Fruit fly (Drosophila melanogaster) whole organism, adult: Measurements from ENCODE around the gene CG11122.

ENCODE experiments used
- CG11617 ChIP-seq: fragments of 200-800 bp; sonication (Bioruptor generic); optimal IDR thresholded peaks from 2 replicates; lab custom pipeline; 2017; ENCODE audit warnings: mild to moderate bottlenecking, missing biosample characterization, missing genetic modification reagents, missing genetic modification characterization
- CG12768 ChIP-seq: fragments of 200-800 bp; sonication (Bioruptor generic); optimal IDR thresholded peaks from 2 replicates; lab custom pipeline; 2017; ENCODE audit warnings: missing biosample characterization, missing genetic modification characterization, mild to moderate bottlenecking, moderate library complexity, missing genetic modification reagents
- CG14711 ChIP-seq: fragments of 200-800 bp; sonication (Bioruptor generic); optimal IDR thresholded peaks from 2 replicates; lab custom pipeline; 2018; ENCODE audit warnings: missing biosample characterization, mild to moderate bottlenecking, missing genetic modification characterization, moderate library complexity
- CG1620 ChIP-seq: fragments of 200-800 bp; sonication (Bioruptor generic); optimal IDR thresholded peaks from 2 replicates; lab custom pipeline; 2016; ENCODE audit warnings: missing biosample characterization, missing genetic modification characterization
- CG33017 ChIP-seq: fragments of 200-800 bp; sonication (Bioruptor generic); optimal IDR thresholded peaks from 2 replicates; lab custom pipeline; 2018; ENCODE audit warnings: missing biosample characterization, mild to moderate bottlenecking, missing genetic modification characterization, moderate library complexity
- CG5204 ChIP-seq: fragments of 200-800 bp; sonication (Bioruptor generic); optimal IDR thresholded peaks from 2 replicates; lab custom pipeline; 2016; ENCODE audit warnings: missing biosample characterization, missing genetic modification characterization
- CG7045 ChIP-seq: fragments of 200-800 bp; sonication (Bioruptor generic); optimal IDR thresholded peaks from 2 replicates; lab custom pipeline; 2017; ENCODE audit warnings: missing biosample characterization, mild to moderate bottlenecking, missing genetic modification characterization
- CG7101 ChIP-seq: fragments of 200-800 bp; sonication (Bioruptor generic); optimal IDR thresholded peaks from 2 replicates; lab custom pipeline; 2018; ENCODE audit warnings: missing biosample characterization, mild to moderate bottlenecking, missing genetic modification characterization, moderate library complexity
- Clk ChIP-seq: fragments of 200-800 bp; sonication (Bioruptor generic); optimal IDR thresholded peaks from 2 replicates; lab custom pipeline; 2017; ENCODE audit warnings: missing biosample characterization, missing genetic modification characterization
- Crg-1 ChIP-seq: fragments of 200-800 bp; sonication (Bioruptor generic); optimal IDR thresholded peaks from 2 replicates; lab custom pipeline; 2016; ENCODE audit warnings: missing biosample characterization, missing genetic modification characterization
- Hr96 ChIP-seq: fragments of 200-800 bp; sonication (Bioruptor generic); optimal IDR thresholded peaks from 2 replicates; lab custom pipeline; 2016; ENCODE audit warnings: missing biosample characterization, missing genetic modification characterization
- Mnt ChIP-seq: fragments of 200-800 bp; sonication (Bioruptor generic); optimal IDR thresholded peaks from 2 replicates; lab custom pipeline; 2016; ENCODE audit warnings: missing biosample characterization, mild to moderate bottlenecking, missing genetic modification characterization
- bab1 ChIP-seq: fragments of 200-800 bp; sonication (Bioruptor generic); optimal IDR thresholded peaks from 3 replicates; lab custom pipeline; 2019; ENCODE audit warnings: missing biosample characterization, mild to moderate bottlenecking, missing genetic modification characterization, moderate library complexity
- cic ChIP-seq: fragments of 200-800 bp; sonication (Bioruptor generic); optimal IDR thresholded peaks from 2 replicates; lab custom pipeline; 2017; ENCODE audit warnings: missing biosample characterization, mild to moderate bottlenecking, missing genetic modification characterization, moderate library complexity
- cnc ChIP-seq, 2 experiments: fragments of >200 bp; optimal IDR thresholded peaks; 2 replicates each; lab custom pipeline; 2017
- kay ChIP-seq: fragments of 200-800 bp; sonication (Bioruptor generic); peaks from one replicate; lab custom pipeline; 2016; ENCODE audit warnings: missing biosample characterization, missing genetic modification characterization, borderline replicate concordance
- ovo ChIP-seq: fragments of 200-800 bp; sonication (Bioruptor generic); optimal IDR thresholded peaks from 2 replicates; lab custom pipeline; 2016; ENCODE audit warnings: missing biosample characterization, missing genetic modification characterization
- pad ChIP-seq: fragments of 200-800 bp; sonication (Bioruptor generic); optimal IDR thresholded peaks from 3 replicates; lab custom pipeline; 2017; ENCODE audit warnings: missing biosample characterization, missing genetic modification characterization, mild to moderate bottlenecking, moderate library complexity, missing genetic modification reagents
- tj ChIP-seq: fragments of 200-800 bp; sonication (Bioruptor generic); optimal IDR thresholded peaks from 3 replicates; lab custom pipeline; 2017; ENCODE audit warnings: missing biosample characterization, mild to moderate bottlenecking, missing genetic modification characterization, moderate library complexity
- toe ChIP-seq: fragments of 200-800 bp; sonication (Bioruptor generic); optimal IDR thresholded peaks from 2 replicates; lab custom pipeline; 2016; ENCODE audit warnings: missing biosample characterization, missing genetic modification characterization

The CG11122 gene

DNA sequence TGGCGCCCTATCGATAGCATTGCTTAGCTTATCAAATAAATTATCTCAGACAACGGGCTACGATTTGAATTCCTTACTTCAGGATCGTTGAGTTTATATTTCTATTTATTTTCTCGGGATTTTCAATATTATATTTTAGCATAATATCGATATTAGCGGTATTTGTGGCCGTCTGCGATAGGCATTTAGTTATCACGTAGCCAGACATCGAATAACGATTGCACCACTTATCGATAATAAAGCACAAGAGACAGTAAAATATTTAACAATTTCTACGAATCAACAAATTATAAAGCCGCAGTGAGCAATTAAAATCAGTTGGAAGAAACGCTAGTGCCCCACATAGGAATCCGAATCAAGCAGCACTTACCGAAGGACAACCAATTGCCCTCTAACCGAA is 34.4 kb downstream of the CG11122 start, which contains the start of gene CG2076:
Gene CG2076, plus strand, starts transcription at position 50 of the 400 bp plus-strand sequence.
- peak; percentile 16 for TF ChIP-seq tj (GFP tag; lab: Kevin White, UChicago)
- TF ChIP-seq Hr96 (GFP tag; lab: Kevin White, UChicago): no peak
- no peak for TF ChIP-seq toe

dm6 chrX:11088778-11089340 is 35.7 kb downstream of the CG11122 start, which contains the start of gene Vago:
Gene Vago, plus strand, starts transcription at chrX:11089290.
- TF ChIP-seq kay (GFP tag; lab: Kevin White, UChicago) (peak; percentile 5), Mnt (peak; percentile 11), pad (GFP tag; lab: Kevin White, UChicago) (peak; percentile 31), CG33017 (tag; lab: Kevin White, UChicago) (peak; percentile 33), Clk (no peak), CG11617 (peak; percentile 29), ovo (no peak), Hr96 (GFP tag; lab: Kevin White, UChicago) (peak; percentile 41), CG12768 (GFP tag; lab: Kevin White, UChicago) (peak; percentile 17), CG14711 (tag; lab: Kevin White, UChicago) (peak; percentile 46), CG7101 (tag; lab: Kevin White, UChicago) (peak; percentile 70)

dm6 chrX:11087384-11087783 is 37.1 kb downstream of the CG11122 start:
- peak; percentile 1 for TF ChIP-seq CG7101 (tag; lab: Kevin White, UChicago)
- TF ChIP-seq CG5204: no peak
- TF ChIP-seq ovo: peak; percentile 11
- peak; percentile 45 for TF ChIP-seq tj (GFP tag; lab: Kevin White, UChicago)
- peak; percentile 51 for TF ChIP-seq Hr96 (GFP tag; lab: Kevin White, UChicago)
- peak; percentile 12 for TF ChIP-seq pad (GFP tag; lab: Kevin White, UChicago)
- TF ChIP-seq CG14711 (tag; lab: Kevin White, UChicago): no peak
- peak; percentile 48 for TF ChIP-seq CG11617
- no peak for TF ChIP-seq kay (GFP tag; lab: Kevin White, UChicago)
- no peak for TF ChIP-seq CG33017 (tag; lab: Kevin White, UChicago)
- TF ChIP-seq CG12768 (GFP tag; lab: Kevin White, UChicago): no peak
- no peak for TF ChIP-seq CG1620 (GFP tag; lab: Kevin White, UChicago)
- no peak for TF ChIP-seq toe
- TF ChIP-seq Crg-1 (GFP tag; lab: Kevin White, UChicago): no peak
- peak; percentile 30 for TF ChIP-seq Mnt
- peak; percentile 55 for TF ChIP-seq bab1 (GFP tag; lab: Kevin White, UChicago)

DNA sequence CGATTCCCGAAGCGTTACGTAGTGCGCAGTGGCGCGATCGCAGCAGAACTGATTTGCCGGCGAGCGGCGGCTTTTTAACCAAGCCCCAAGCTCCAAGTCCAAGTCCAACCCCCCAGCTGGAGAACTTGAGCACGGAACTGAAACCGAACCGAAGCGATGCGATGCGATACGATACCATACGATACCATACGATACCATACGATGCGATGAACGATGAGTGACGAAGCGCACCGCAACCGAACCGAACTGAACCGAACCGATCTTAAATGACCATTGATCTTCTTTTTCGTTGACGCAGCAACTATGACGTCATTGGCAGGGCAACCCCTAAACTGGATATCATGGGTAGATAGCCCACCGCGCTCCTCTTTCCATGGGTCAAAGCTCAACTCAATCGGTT is 38.3 kb downstream of the CG11122 start, which contains the start of gene sev:
Gene sev, minus strand, starts transcription at position 50 of the 400 bp plus-strand sequence.
- no peak for TF ChIP-seq cic (GFP tag; lab: Kevin White, UChicago)
- TF ChIP-seq tj (GFP tag; lab: Kevin White, UChicago): peak; percentile 25
- TF ChIP-seq CG7101 (tag; lab: Kevin White, UChicago): no peak
- TF ChIP-seq CG12768 (GFP tag; lab: Kevin White, UChicago): peak; percentile 32
- no peak for TF ChIP-seq Hr96 (GFP tag; lab: Kevin White, UChicago)
- no peak for TF ChIP-seq Crg-1 (GFP tag; lab: Kevin White, UChicago)
- TF ChIP-seq CG5204: no peak

dm6 chrX:11083007-11083406 is 41.5 kb downstream of the CG11122 start:
- peak; percentile 91 for TF ChIP-seq tj (GFP tag; lab: Kevin White, UChicago)
- TF ChIP-seq bab1 (GFP tag; lab: Kevin White, UChicago): no peak

DNA sequence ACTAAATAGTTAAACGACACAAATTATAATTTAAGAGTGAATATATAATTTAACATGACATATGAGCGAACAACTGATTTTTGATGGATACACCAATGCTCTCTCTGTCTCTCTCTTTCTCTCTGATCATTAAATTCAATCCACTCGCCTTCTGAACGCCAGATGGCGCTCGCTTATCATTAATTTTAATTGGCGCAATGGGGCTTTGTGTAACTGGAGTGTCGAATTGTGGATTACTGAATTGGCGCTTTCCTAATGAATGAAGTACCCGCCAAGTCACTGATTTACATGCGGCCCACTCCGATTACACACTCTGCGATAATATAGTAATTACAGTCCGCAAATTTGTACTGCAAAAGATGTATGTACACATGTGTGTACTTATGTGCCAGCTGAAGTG is 42.7 kb downstream of the CG11122 start:
- TF ChIP-seq tj (GFP tag; lab: Kevin White, UChicago) (peak; percentile 74), bab1 (GFP tag; lab: Kevin White, UChicago) (peak; percentile 79), CG7101 (tag; lab: Kevin White, UChicago) (no peak)

dm6 chrX:11081242-11081641 is 43.3 kb downstream of the CG11122 start:
- TF ChIP-seq CG1620 (GFP tag; lab: Kevin White, UChicago): no peak
- TF ChIP-seq pad (GFP tag; lab: Kevin White, UChicago): peak; percentile 28
- no peak for TF ChIP-seq kay (GFP tag; lab: Kevin White, UChicago)
- TF ChIP-seq tj (GFP tag; lab: Kevin White, UChicago): no peak
- no peak for TF ChIP-seq Crg-1 (GFP tag; lab: Kevin White, UChicago)
- peak; percentile 56 for TF ChIP-seq CG7101 (tag; lab: Kevin White, UChicago)
- peak; percentile 14 for TF ChIP-seq Clk
- no peak for TF ChIP-seq cnc (optimal IDR thresholded peaks at IDR 0.05; lab: Kevin White, UChicago)
- peak; percentile 53 for TF ChIP-seq CG12768 (GFP tag; lab: Kevin White, UChicago)
- TF ChIP-seq bab1 (GFP tag; lab: Kevin White, UChicago): peak; percentile 28
- TF ChIP-seq CG11617: peak; percentile 9
- TF ChIP-seq CG5204: peak; percentile 6
- TF ChIP-seq CG33017 (tag; lab: Kevin White, UChicago): peak; percentile 61
- TF ChIP-seq CG7045: peak; percentile 52
- TF ChIP-seq CG14711 (tag; lab: Kevin White, UChicago): peak; percentile 50
- TF ChIP-seq toe: peak; percentile 35
- no peak for TF ChIP-seq Mnt
- no peak for TF ChIP-seq Hr96 (GFP tag; lab: Kevin White, UChicago)
- no peak for TF ChIP-seq cic (GFP tag; lab: Kevin White, UChicago)
- TF ChIP-seq ovo: no peak
